Worm (Caenorhabditis elegans): ENCODE results near the gene mec-14.
A peak's percentile ranks its signal among the peaks of the same experiment; 100 is the strongest.

The mec-14 gene

DNA sequence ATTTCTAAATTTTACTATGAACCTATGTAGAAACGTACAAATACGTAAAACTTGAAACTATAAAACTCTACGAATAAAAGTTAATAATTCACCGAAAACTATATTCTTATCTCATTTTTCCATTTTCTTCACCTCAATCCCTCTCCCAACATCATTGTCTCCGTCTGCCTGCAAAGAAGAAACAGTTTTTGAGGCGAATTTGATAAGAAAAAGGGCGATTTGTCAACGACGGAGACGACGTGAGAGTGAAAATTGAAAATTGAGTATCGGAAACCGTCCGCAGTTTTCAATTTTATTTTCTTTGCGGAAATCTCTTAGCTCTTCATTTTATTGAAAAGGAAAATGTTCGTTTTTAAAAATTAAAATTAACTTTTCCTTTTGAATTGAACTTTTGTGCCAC is 19.2 kb upstream of the mec-14 start:
- no peak for TF ChIP-seq lin-15B (tag; optimal IDR thresholded peaks at IDR 0.05)
- TF ChIP-seq nhr-76 (tag; optimal IDR thresholded peaks at IDR 0.05) = no peak
- TF ChIP-seq aly-2 (tag; optimal IDR thresholded peaks at IDR 0.05) = no peak
- TF ChIP-seq pqm-1 (tag; optimal IDR thresholded peaks at IDR 0.05) = peak; percentile 81
- TF ChIP-seq elt-2 (tag; optimal IDR thresholded peaks at IDR 0.05) = peak; percentile 61
- TF ChIP-seq lsy-12 (tag; optimal IDR thresholded peaks at IDR 0.05) = no peak

DNA sequence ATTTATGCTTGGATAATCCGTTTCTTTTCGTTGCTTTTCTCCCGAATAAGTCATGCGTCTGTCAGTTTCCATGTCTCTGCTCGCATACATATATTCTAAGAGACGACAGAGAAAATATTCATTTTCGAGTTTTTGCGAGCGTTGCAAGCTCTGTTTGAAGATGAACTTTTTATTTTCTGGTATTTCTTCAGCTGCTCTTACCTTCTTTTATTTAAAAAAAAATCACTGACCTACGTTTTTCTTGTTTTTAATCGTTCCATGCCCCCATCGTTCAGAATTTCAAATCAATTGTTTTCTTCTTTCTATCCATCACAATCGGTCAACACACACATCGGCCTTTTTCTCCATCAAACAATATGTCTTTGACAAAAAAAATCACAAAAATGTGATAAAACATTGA is 17.7 kb upstream of the mec-14 start:
- TF ChIP-seq tbx-2 (tag; optimal IDR thresholded peaks at IDR 0.05) = no peak
- no peak for TF ChIP-seq nhr-23 (tag; optimal IDR thresholded peaks at IDR 0.05)
- TF ChIP-seq sea-2 (GFP tag; optimal IDR thresholded peaks at IDR 0.05) = no peak
- TF ChIP-seq pha-4 (tag; optimal IDR thresholded peaks at IDR 0.05) = no peak
- TF ChIP-seq fkh-10 (GFP tag; optimal IDR thresholded peaks at IDR 0.05) = no peak

- no peak for TF ChIP-seq ceh-28 (tag; optimal IDR thresholded peaks at IDR 0.05)
- no peak for TF ChIP-seq lsy-12 (tag; optimal IDR thresholded peaks at IDR 0.05)
- no peak for TF ChIP-seq ceh-16 (tag; optimal IDR thresholded peaks at IDR 0.05)
- TF ChIP-seq fos-1 (tag; optimal IDR thresholded peaks at IDR 0.05) = peak; percentile 10
- TF ChIP-seq elt-1 (tag; optimal IDR thresholded peaks at IDR 0.05) = no peak
- no peak for TF ChIP-seq nfya-1 (tag; optimal IDR thresholded peaks at IDR 0.05; ENCODE audit: insufficient read depth)
Measured at ce11 chrIII:7209721-7210120, 16.9 kb upstream of the mec-14 start, which contains the start of gene R151.2. Gene R151.2, plus strand, starts transcription at chrIII:7209967.

- TF ChIP-seq nhr-237 (tag; optimal IDR thresholded peaks at IDR 0.05) (no peak), nhr-23 (tag; optimal IDR thresholded peaks at IDR 0.05) (peak; percentile 98), mdl-1 (tag; optimal IDR thresholded peaks at IDR 0.05) (no peak), sea-2 (GFP tag; optimal IDR thresholded peaks at IDR 0.05) (no peak), ceh-9 (tag; optimal IDR thresholded peaks at IDR 0.05) (no peak), lin-39 (tag; optimal IDR thresholded peaks at IDR 0.05) (peak; percentile 73), egl-5 (tag; optimal IDR thresholded peaks at IDR 0.05) (peak; percentile 66), jun-1 (tag; optimal IDR thresholded peaks at IDR 0.05) (peak; percentile 35), ceh-16 (tag; optimal IDR thresholded peaks at IDR 0.05) (peak; percentile 21), fos-1 (tag; optimal IDR thresholded peaks at IDR 0.05) (no peak), nhr-43 (tag; optimal IDR thresholded peaks at IDR 0.05; ENCODE audit: poor library complexity, severe bottlenecking) (peak; percentile 79), ztf-11 (tag; optimal IDR thresholded peaks at IDR 0.05) (no peak), nhr-28 (tag; optimal IDR thresholded peaks at IDR 0.05) (no peak), elt-3 (tag; optimal IDR thresholded peaks at IDR 0.05) (peak in 1 of 3 experiments; percentile 72), daf-12 (tag; optimal IDR thresholded peaks at IDR 0.05) (no peak), hmg-11 (tag; optimal IDR thresholded peaks at IDR 0.05) (peak; percentile 81), pqm-1 (tag; optimal IDR thresholded peaks at IDR 0.05) (peak; percentile 67), tbx-2 (tag; optimal IDR thresholded peaks at IDR 0.05) (peak; percentile 37), unc-62 (GFP tag; optimal IDR thresholded peaks at IDR 0.05) (no peak), unc-39 (tag; optimal IDR thresholded peaks at IDR 0.05) (no peak), aly-2 (tag; optimal IDR thresholded peaks at IDR 0.05) (no peak), ztf-4 (tag; optimal IDR thresholded peaks at IDR 0.05) (peak; percentile 13), ceh-82 (tag; optimal IDR thresholded peaks at IDR 0.05) (no peak), nhr-76 (tag; optimal IDR thresholded peaks at IDR 0.05) (peak; percentile 1), nhr-25 (tag; optimal IDR thresholded peaks at IDR 0.05) (peak; percentile 88), zag-1 (tag; optimal IDR thresholded peaks at IDR 0.05) (no peak), ZK546.5 (tag; optimal IDR thresholded peaks at IDR 0.05) (peak; percentile 22), nhr-12 (tag; optimal IDR thresholded peaks at IDR 0.05) (no peak), nhr-11 (tag; optimal IDR thresholded peaks at IDR 0.05) (no peak), mml-1 (tag; optimal IDR thresholded peaks at IDR 0.05) (no peak), ceh-28 (tag; optimal IDR thresholded peaks at IDR 0.05) (peak; percentile 60), ama-1 (optimal IDR thresholded peaks at IDR 0.05) (peak; percentile 59), nhr-77 (tag; optimal IDR thresholded peaks at IDR 0.05) (no peak), nhr-67 (tag; optimal IDR thresholded peaks at IDR 0.05) (no peak), elt-2 (tag; optimal IDR thresholded peaks at IDR 0.05) (peak; percentile 66), fkh-10 (GFP tag; optimal IDR thresholded peaks at IDR 0.05) (peak; percentile 14), elt-1 (tag; optimal IDR thresholded peaks at IDR 0.05) (peak; percentile 18), R02D3.7 (tag; optimal IDR thresholded peaks at IDR 0.05) (peak; percentile 84), fkh-2 (tag; optimal IDR thresholded peaks at IDR 0.05) (no peak), lsy-12 (tag; optimal IDR thresholded peaks at IDR 0.05) (peak; percentile 90), egl-27 (tag; optimal IDR thresholded peaks at IDR 0.05) (peak; percentile 72), nfya-1 (tag; optimal IDR thresholded peaks at IDR 0.05; ENCODE audit: insufficient read depth) (peak; percentile 98), lin-15B (tag; optimal IDR thresholded peaks at IDR 0.05) (peak; percentile 93), snpc-4 (tag; optimal IDR thresholded peaks at IDR 0.05) (peak; percentile 48)
Measured at ce11 chrIII:7207903-7208497, 15.2 kb upstream of the mec-14 start, which contains the start of gene rpl-6. Gene rpl-6, plus strand, starts transcription at chrIII:7208447.
